Fruit fly (Drosophila melanogaster) whole organism, pupa: Measurements from ENCODE around the gene cher.

Source experiments
- CG10348 ChIP-seq: fragments of 200-800 bp; sonication (Bioruptor generic); IDR thresholded peaks from 2 replicates; pipeline ENCODE4 v1.3.6; 2022; ENCODE audit warnings: missing biosample characterization, missing genetic modification characterization
- CG12605 ChIP-seq: fragments of 200-800 bp; sonication (Bioruptor generic); IDR thresholded peaks from 2 replicates; pipeline ENCODE4 v1.3.6; 2022; ENCODE audit warnings: missing biosample characterization, missing genetic modification characterization
- CG13204 ChIP-seq: fragments of 200-800 bp; sonication (Bioruptor generic); optimal IDR thresholded peaks from 2 replicates; lab custom pipeline; 2018; ENCODE audit warnings: missing biosample characterization, mild to moderate bottlenecking, missing genetic modification characterization, moderate library complexity
- CG14655 ChIP-seq: fragments of 200-800 bp; sonication (Bioruptor generic); optimal IDR thresholded peaks from 3 replicates; lab custom pipeline; 2017; ENCODE audit warnings: mild to moderate bottlenecking, missing biosample characterization, missing genetic modification reagents, missing genetic modification characterization
- CG15710 ChIP-seq: fragments of 200-800 bp; sonication (Bioruptor generic); optimal IDR thresholded peaks from 2 replicates; lab custom pipeline; 2018; ENCODE audit warnings: missing biosample characterization, mild to moderate bottlenecking, missing genetic modification characterization, moderate library complexity
- CG17806 ChIP-seq: fragments of 200-800 bp; sonication (Bioruptor generic); optimal IDR thresholded peaks from 2 replicates; lab custom pipeline; 2018; ENCODE audit warnings: missing biosample characterization, mild to moderate bottlenecking, missing genetic modification characterization, moderate library complexity
- CG32121 ChIP-seq: fragments of 200-800 bp; sonication (Bioruptor generic); IDR thresholded peaks from 2 replicates; pipeline ENCODE4 v1.3.6; 2022; ENCODE audit warnings: missing biosample characterization, missing genetic modification characterization
- CG34367 ChIP-seq: fragments of 200-800 bp; sonication (Bioruptor generic); optimal IDR thresholded peaks from 2 replicates; lab custom pipeline; 2018; ENCODE audit warnings: missing biosample characterization, mild to moderate bottlenecking, missing genetic modification characterization
- CG4496 ChIP-seq: fragments of 200-800 bp; sonication (Bioruptor generic); IDR thresholded peaks from 3 replicates; pipeline ENCODE4 v1.3.6; 2022; ENCODE audit warnings: missing biosample characterization, missing genetic modification characterization
- CG8159 ChIP-seq: fragments of 200-800 bp; sonication (Bioruptor generic); optimal IDR thresholded peaks from 3 replicates; lab custom pipeline; 2018; ENCODE audit warnings: missing biosample characterization, mild to moderate bottlenecking, missing genetic modification characterization, moderate library complexity
- CG8301 ChIP-seq: fragments of 200-800 bp; sonication (Bioruptor generic); optimal IDR thresholded peaks from 2 replicates; lab custom pipeline; 2018; ENCODE audit warnings: missing biosample characterization, mild to moderate bottlenecking, missing genetic modification characterization
- CG9948 ChIP-seq: fragments of 200-800 bp; sonication (Bioruptor generic); optimal IDR thresholded peaks from 2 replicates; lab custom pipeline; 2018; ENCODE audit warnings: missing biosample characterization, mild to moderate bottlenecking, missing genetic modification characterization, moderate library complexity
- D1 ChIP-seq: fragments of 200-800 bp; sonication (Bioruptor generic); optimal IDR thresholded peaks from 2 replicates; lab custom pipeline; 2018; ENCODE audit warnings: missing biosample characterization, mild to moderate bottlenecking, missing genetic modification characterization, moderate library complexity
- EcR ChIP-seq: fragments of 200-800 bp; sonication (Bioruptor generic); optimal IDR thresholded peaks from 3 replicates; lab custom pipeline; 2019; ENCODE audit warnings: missing biosample characterization, missing genetic modification characterization, mild to moderate bottlenecking, moderate library complexity, missing genetic modification reagents
- Ets98B ChIP-seq: fragments of 200-800 bp; sonication (Bioruptor generic); IDR thresholded peaks from 2 replicates; pipeline ENCODE4 v1.3.6; 2022; ENCODE audit warnings: missing biosample characterization, missing genetic modification characterization
- Pif1A ChIP-seq: fragments of 200-800 bp; sonication (Bioruptor generic); optimal IDR thresholded peaks from 3 replicates; lab custom pipeline; 2016; ENCODE audit warnings: missing biosample characterization, missing genetic modification characterization
- Pif1B ChIP-seq: fragments of 200-800 bp; sonication (Bioruptor generic); optimal IDR thresholded peaks from 3 replicates; lab custom pipeline; 2016; ENCODE audit warnings: missing biosample characterization, missing genetic modification characterization
- Snoo ChIP-seq: fragments of 200-800 bp; sonication (Bioruptor generic); optimal IDR thresholded peaks from 3 replicates; lab custom pipeline; 2017; ENCODE audit warnings: missing biosample characterization, mild to moderate bottlenecking, missing genetic modification characterization, inconsistent platforms
- fd96Ca ChIP-seq: fragments of 200-800 bp; sonication (Bioruptor generic); IDR thresholded peaks from 3 replicates; pipeline ENCODE4 v1.3.6; 2022; ENCODE audit warnings: missing biosample characterization, missing genetic modification characterization
- gl ChIP-seq: fragments of 200-800 bp; sonication (Bioruptor generic); optimal IDR thresholded peaks from 2 replicates; lab custom pipeline; 2018; ENCODE audit warnings: missing biosample characterization, mild to moderate bottlenecking, missing genetic modification characterization
- rn ChIP-seq: fragments of 200-800 bp; sonication (Bioruptor generic); IDR thresholded peaks from 2 replicates; pipeline ENCODE4 v1.3.6; 2022; ENCODE audit warnings: missing biosample characterization, missing genetic modification characterization

The cher gene

dm6 chr3R:17124177-17124576 is 1.0 kb downstream of the cher start, which contains the start of gene CG45079:
Gene CG45079 (plus strand): TSS chr3R:17124477.
- TF ChIP-seq CG15710 (tag; lab: Kevin White, UChicago) (no peak), CG17806 (tag; lab: Kevin White, UChicago) (no peak), gl (tag; lab: Kevin White, UChicago) (no peak), fd96Ca (GFP tag; lab: Robert Waterston, UW) (no peak), CG9948 (tag; lab: Kevin White, UChicago) (no peak), Pif1A (GFP tag; lab: Kevin White, UChicago) (no peak), CG10348 (GFP tag; lab: Robert Waterston, UW) (no peak), CG13204 (GFP tag; lab: Kevin White, UChicago) (no peak), rn (GFP tag; lab: Robert Waterston, UW) (no peak), CG12605 (no peak), CG8301 (tag; lab: Kevin White, UChicago) (no peak), CG34367 (tag; lab: Kevin White, UChicago) (no peak), CG32121 (GFP tag; lab: Robert Waterston, UW) (no peak), D1 (no peak), EcR (GFP tag; lab: Kevin White, UChicago) (no peak), Pif1B (GFP tag; lab: Kevin White, UChicago) (no peak), CG4496 (GFP tag; lab: Robert Waterston, UW) (no peak), Ets98B (GFP tag; lab: Robert Waterston, UW) (no peak)
- TF ChIP-seq, all 21 proteins: peak for 0

- TF ChIP-seq CG32121 (GFP tag; lab: Robert Waterston, UW) (no peak), gl (tag; lab: Kevin White, UChicago) (no peak), CG14655 (GFP tag; lab: Kevin White, UChicago) (peak; percentile 36), CG12605 (no peak), fd96Ca (GFP tag; lab: Robert Waterston, UW) (0 out of 3 replicates have a peak, but pooled peaks have one; percentile 7)
These were observed 2.2 kb downstream of the cher start for dm6 chr3R:17122796-17123504.

dm6 chr3R:17121277-17121676 is 3.9 kb downstream of the cher start, which contains the start of gene CG42779:
Gene CG42779 (plus strand): TSS chr3R:17121577.
- TF ChIP-seq Snoo (tag; lab: Kevin White, UChicago): no peak
- TF ChIP-seq EcR (GFP tag; lab: Kevin White, UChicago): no peak
- no peak for TF ChIP-seq Pif1B (GFP tag; lab: Kevin White, UChicago)
- TF ChIP-seq CG12605: no peak
- TF ChIP-seq CG17806 (tag; lab: Kevin White, UChicago): no peak
- TF ChIP-seq CG9948 (tag; lab: Kevin White, UChicago): no peak
- TF ChIP-seq fd96Ca (GFP tag; lab: Robert Waterston, UW): no peak
- no peak for TF ChIP-seq gl (tag; lab: Kevin White, UChicago)
- no peak for TF ChIP-seq D1
- TF ChIP-seq CG8301 (tag; lab: Kevin White, UChicago): no peak
- TF ChIP-seq rn (GFP tag; lab: Robert Waterston, UW): no peak
- no peak for TF ChIP-seq CG8159
- TF ChIP-seq CG32121 (GFP tag; lab: Robert Waterston, UW): no peak
- TF ChIP-seq CG15710 (tag; lab: Kevin White, UChicago): no peak

- TF ChIP-seq D1 (no peak), EcR (GFP tag; lab: Kevin White, UChicago) (no peak), CG8301 (tag; lab: Kevin White, UChicago) (no peak), CG34367 (tag; lab: Kevin White, UChicago) (no peak), fd96Ca (GFP tag; lab: Robert Waterston, UW) (no peak), CG13204 (GFP tag; lab: Kevin White, UChicago) (no peak), gl (tag; lab: Kevin White, UChicago) (no peak), CG8159 (no peak), Ets98B (GFP tag; lab: Robert Waterston, UW) (no peak), Pif1A (GFP tag; lab: Kevin White, UChicago) (no peak), CG10348 (GFP tag; lab: Robert Waterston, UW) (no peak), CG15710 (tag; lab: Kevin White, UChicago) (no peak), rn (GFP tag; lab: Robert Waterston, UW) (no peak), CG17806 (tag; lab: Kevin White, UChicago) (no peak), CG4496 (GFP tag; lab: Robert Waterston, UW) (no peak)
These were observed 5.0 kb downstream of the cher start, which contains the start of gene CG34278 for dm6 chr3R:17120165-17120564. Gene CG34278 (plus strand): TSS chr3R:17120465.

- TF ChIP-seq Snoo (tag; lab: Kevin White, UChicago): no peak
- TF ChIP-seq Pif1B (GFP tag; lab: Kevin White, UChicago): peak; percentile 20
- no peak for TF ChIP-seq gl (tag; lab: Kevin White, UChicago)
- TF ChIP-seq CG4496 (GFP tag; lab: Robert Waterston, UW): peak; percentile 47; the same call in 1 of the 3 replicates
- peak; percentile 63 for TF ChIP-seq CG12605
- no peak for TF ChIP-seq rn (GFP tag; lab: Robert Waterston, UW)
- no peak for TF ChIP-seq CG10348 (GFP tag; lab: Robert Waterston, UW)
- peak; percentile 16 for TF ChIP-seq EcR (GFP tag; lab: Kevin White, UChicago)
- no peak for TF ChIP-seq CG32121 (GFP tag; lab: Robert Waterston, UW)
- no peak for TF ChIP-seq CG14655 (GFP tag; lab: Kevin White, UChicago)
- no peak for TF ChIP-seq CG15710 (tag; lab: Kevin White, UChicago)
- TF ChIP-seq Pif1A (GFP tag; lab: Kevin White, UChicago): peak; percentile 43
- no peak for TF ChIP-seq CG13204 (GFP tag; lab: Kevin White, UChicago)
- TF ChIP-seq CG8159: no peak
- no peak for TF ChIP-seq fd96Ca (GFP tag; lab: Robert Waterston, UW)
- TF ChIP-seq, all 21 proteins: peak for 5
These were observed 6.2 kb downstream of the cher start for dm6 chr3R:17118917-17119378.
